Worm (Caenorhabditis elegans) whole organism, L4 larva: ENCODE results near the gene ceh-93.

Source experiments
- F10B5.3 ChIP-seq: sonication (generic microtip); optimal IDR thresholded peaks from 2 replicates; lab custom pipeline; 2016; ENCODE audit warnings: mild to moderate bottlenecking, missing genetic modification characterization, missing compliant biosample characterization
- F44E2.7 ChIP-seq: fragments of 200-800 bp; sonication (Bioruptor generic); IDR thresholded peaks from 2 replicates; pipeline ENCODE4 v2.1.2; 2022; ENCODE audit warnings: missing genetic modification characterization, missing compliant biosample characterization
- T20F7.1 ChIP-seq: fragments of 200-800 bp; sonication (Bioruptor generic); optimal IDR thresholded peaks from 2 replicates; lab custom pipeline; 2018; ENCODE audit warnings: mild to moderate bottlenecking, missing genetic modification characterization, missing compliant biosample characterization
- Y75B8A.6 ChIP-seq: fragments of 200-800 bp; sonication (Bioruptor generic); IDR thresholded peaks from 2 replicates; pipeline ENCODE4 v1.3.6; 2022; ENCODE audit warnings: missing genetic modification reagents, missing genetic modification characterization, missing compliant biosample characterization
- aha-1 ChIP-seq: fragments of 150-350 bp; peaks from one replicate; lab custom pipeline; 2014; ENCODE audit warnings: missing biosample characterization, missing genetic modification characterization
- aly-2 ChIP-seq: sonication (generic microtip); optimal IDR thresholded peaks from 2 replicates; lab custom pipeline; 2018; ENCODE audit warnings: missing biosample characterization, missing genetic modification characterization
- ama-1 ChIP-seq: fragments of 150-350 bp; optimal IDR thresholded peaks from 2 replicates; lab custom pipeline; 2014; ENCODE audit warnings: inconsistent platforms, mixed read lengths
- arid-1 ChIP-seq: fragments of 200-800 bp; sonication (Bioruptor generic); conservative IDR thresholded peaks from 2 replicates; pipeline ENCODE4 v1.3.6; 2022; ENCODE audit warnings: missing genetic modification reagents, missing genetic modification characterization, missing compliant biosample characterization
- ceh-32 ChIP-seq: sonication (generic microtip); optimal IDR thresholded peaks from 2 replicates; lab custom pipeline; 2016; ENCODE audit warnings: mild to moderate bottlenecking, missing genetic modification characterization, missing compliant biosample characterization; ENCODE audit not compliant: poor library complexity
- ceh-44 ChIP-seq: fragments of 200-800 bp; sonication (Bioruptor generic); IDR thresholded peaks from 2 replicates; pipeline ENCODE4 v1.3.6; 2022; ENCODE audit warnings: missing genetic modification reagents, missing genetic modification characterization, missing compliant biosample characterization
- ceh-82 ChIP-seq: sonication (generic microtip); optimal IDR thresholded peaks from 2 replicates; lab custom pipeline; 2017; ENCODE audit warnings: missing biosample characterization, missing genetic modification characterization
- ces-1 ChIP-seq: fragments of 150-350 bp; sonication (generic microtip); optimal IDR thresholded peaks from 4 replicates; lab custom pipeline; 2014; ENCODE audit warnings: missing biosample characterization, missing genetic modification reagents, missing genetic modification characterization
- ctbp-1 ChIP-seq: fragments of 200-800 bp; sonication (Bioruptor generic); IDR thresholded peaks from 2 replicates; pipeline ENCODE4 v1.3.6; 2022; ENCODE audit warnings: missing genetic modification reagents, missing genetic modification characterization, missing compliant biosample characterization
- daf-16 ChIP-seq, 3 experiments: sonication (generic microtip); optimal IDR thresholded peaks; 2 replicates each; lab custom pipeline; 2016 to 2017; ENCODE audit warnings: missing genetic modification characterization in 3 of 3, missing genetic modification reagents in 3 of 3, mild to moderate bottlenecking in 2 of 3, missing compliant biosample characterization in 2 of 3, missing biosample characterization in 1 of 3, moderate library complexity in 1 of 3
- daf-19 ChIP-seq: fragments of 200-800 bp; sonication (Bioruptor generic); conservative IDR thresholded peaks from 2 replicates; pipeline ENCODE4 v1.3.6; 2022; ENCODE audit warnings: missing genetic modification characterization, missing compliant biosample characterization
- dmd-6 ChIP-seq: fragments of 200-800 bp; sonication (Bioruptor generic); IDR thresholded peaks from 2 replicates; pipeline ENCODE4 v1.3.6; 2022; ENCODE audit warnings: missing genetic modification reagents, missing genetic modification characterization, missing compliant biosample characterization
- dmd-8 ChIP-seq: fragments of 200-800 bp; sonication (Bioruptor generic); IDR thresholded peaks from 2 replicates; pipeline ENCODE4 v1.3.6; 2022; ENCODE audit warnings: missing genetic modification characterization, missing compliant biosample characterization
- dmd-9 ChIP-seq: fragments of 200-800 bp; sonication (Bioruptor generic); IDR thresholded peaks from 2 replicates; pipeline ENCODE4 v1.3.6; 2022; ENCODE audit warnings: missing genetic modification reagents, missing genetic modification characterization, missing compliant biosample characterization
- duxl-1 ChIP-seq: sonication (generic microtip); optimal IDR thresholded peaks from 2 replicates; lab custom pipeline; 2016; ENCODE audit warnings: mild to moderate bottlenecking, missing genetic modification characterization, moderate library complexity, missing compliant biosample characterization; ENCODE audit not compliant: poor library complexity
- egl-27 ChIP-seq: sonication (generic microtip); optimal IDR thresholded peaks from 3 replicates; lab custom pipeline; 2017; ENCODE audit warnings: missing biosample characterization, missing genetic modification reagents, missing genetic modification characterization
- fkh-10 ChIP-seq: fragments of 150-350 bp; optimal IDR thresholded peaks from 2 replicates; lab custom pipeline; 2014; ENCODE audit warnings: missing biosample characterization, missing genetic modification reagents, missing genetic modification characterization
- fos-1 ChIP-seq: fragments of 150-350 bp; optimal IDR thresholded peaks from 2 replicates; lab custom pipeline; 2014; ENCODE audit warnings: missing biosample characterization, missing genetic modification characterization
- gei-8 ChIP-seq: fragments of 200-800 bp; sonication (Bioruptor generic); optimal IDR thresholded peaks from 2 replicates; lab custom pipeline; 2018; ENCODE audit warnings: mild to moderate bottlenecking, missing genetic modification characterization, missing compliant biosample characterization
- hif-1 ChIP-seq, 2 experiments: sonication (generic microtip); optimal IDR thresholded peaks; 2 replicates each; lab custom pipeline; 2016 to 2017; ENCODE audit warnings: missing compliant biosample characterization in 2 of 2, missing genetic modification characterization in 2 of 2, missing genetic modification reagents in 2 of 2, missing genotype in 2 of 2, mild to moderate bottlenecking in 1 of 2
- hmg-1.1 ChIP-seq: fragments of 200-800 bp; sonication (Bioruptor generic); IDR thresholded peaks from 2 replicates; pipeline ENCODE4 v1.3.6; 2022; ENCODE audit warnings: missing genetic modification reagents, missing genetic modification characterization, missing compliant biosample characterization
- lim-7 ChIP-seq: fragments of 200-800 bp; sonication (Bioruptor generic); IDR thresholded peaks from 2 replicates; pipeline ENCODE4 v1.3.6; 2022; ENCODE audit warnings: missing genetic modification characterization, missing compliant biosample characterization
- lin-1 ChIP-seq: fragments of 200-800 bp; sonication (Bioruptor generic); IDR thresholded peaks from 2 replicates; pipeline ENCODE4 v1.3.6; 2022; ENCODE audit warnings: missing genetic modification reagents, missing genetic modification characterization, missing compliant biosample characterization
- lin-13 ChIP-seq: fragments of 150-350 bp; optimal IDR thresholded peaks from 2 replicates; lab custom pipeline; 2014; ENCODE audit warnings: missing biosample characterization, missing genetic modification reagents, missing genetic modification characterization
- lin-15B ChIP-seq: fragments of 150-350 bp; sonication (generic microtip); optimal IDR thresholded peaks from 3 replicates; lab custom pipeline; 2014; ENCODE audit warnings: missing biosample characterization, missing genetic modification characterization
- lin-38 ChIP-seq: fragments of 200-800 bp; sonication (Bioruptor generic); IDR thresholded peaks from 2 replicates; pipeline ENCODE4 v1.3.6; 2022; ENCODE audit warnings: missing genetic modification reagents, missing genetic modification characterization, missing compliant biosample characterization
- lin-39 ChIP-seq: fragments of 150-350 bp; optimal IDR thresholded peaks from 2 replicates; lab custom pipeline; 2014; ENCODE audit warnings: missing biosample characterization, missing genetic modification reagents, missing genetic modification characterization
- lir-3 ChIP-seq: sonication (generic microtip); optimal IDR thresholded peaks from 2 replicates; lab custom pipeline; 2016; ENCODE audit warnings: mild to moderate bottlenecking, missing genetic modification characterization, missing compliant biosample characterization
- lsy-2 ChIP-seq, 2 experiments: fragments of 150-350 bp in 1 of 2; sonication (generic microtip) in 1 of 2; optimal IDR thresholded peaks; 2 replicates each; lab custom pipeline; 2014 to 2017; ENCODE audit warnings: missing biosample characterization in 2 of 2, missing genetic modification characterization in 2 of 2
- mxl-2 ChIP-seq: fragments of 200-800 bp; sonication (Bioruptor generic); conservative IDR thresholded peaks from 2 replicates; pipeline ENCODE4 v1.3.6; 2022; ENCODE audit warnings: missing genetic modification reagents, missing genetic modification characterization, missing compliant biosample characterization
- mxl-3 ChIP-seq: fragments of 200-800 bp; sonication (Bioruptor generic); optimal IDR thresholded peaks from 2 replicates; lab custom pipeline; 2018; ENCODE audit warnings: mild to moderate bottlenecking, missing genetic modification characterization, missing compliant biosample characterization
- nhr-102 ChIP-seq: sonication (generic microtip); optimal IDR thresholded peaks from 2 replicates; lab custom pipeline; 2016; ENCODE audit warnings: mild to moderate bottlenecking, missing genetic modification characterization, moderate library complexity, missing compliant biosample characterization
- nhr-48 ChIP-seq: sonication (generic microtip); optimal IDR thresholded peaks from 2 replicates; lab custom pipeline; 2016; ENCODE audit warnings: mild to moderate bottlenecking, missing genetic modification characterization, missing compliant biosample characterization
- nhr-6 ChIP-seq: fragments of 150-350 bp; optimal IDR thresholded peaks from 2 replicates; lab custom pipeline; 2014; ENCODE audit warnings: missing biosample characterization, missing genetic modification characterization
- nhr-77 ChIP-seq: fragments of 150-350 bp; optimal IDR thresholded peaks from 2 replicates; lab custom pipeline; 2014; ENCODE audit warnings: missing biosample characterization, missing genetic modification characterization
- set-16 ChIP-seq: fragments of 200-800 bp; sonication (Bioruptor generic); IDR thresholded peaks from 2 replicates; pipeline ENCODE4 v1.3.6; 2022; ENCODE audit warnings: missing genetic modification reagents, missing genetic modification characterization, missing compliant biosample characterization
- snpc-1.2 ChIP-seq: fragments of 200-800 bp; sonication (Bioruptor generic); IDR thresholded peaks from 2 replicates; pipeline ENCODE4 v1.3.6; 2022; ENCODE audit warnings: missing genetic modification reagents, missing genetic modification characterization, missing compliant biosample characterization
- snpc-4 ChIP-seq: fragments of 150-350 bp; optimal IDR thresholded peaks from 2 replicates; lab custom pipeline; 2014; ENCODE audit warnings: missing biosample characterization, missing genetic modification characterization
- spr-3 ChIP-seq: fragments of 200-800 bp; sonication (Bioruptor generic); optimal IDR thresholded peaks from 2 replicates; lab custom pipeline; 2018; ENCODE audit warnings: mild to moderate bottlenecking, missing genetic modification characterization, missing compliant biosample characterization
- tag-97 ChIP-seq: fragments of 200-800 bp; sonication (Bioruptor generic); IDR thresholded peaks from 2 replicates; pipeline ENCODE4 v1.3.6; 2022; ENCODE audit warnings: missing genetic modification characterization, missing compliant biosample characterization
- tra-1 ChIP-seq: fragments of 200-800 bp; sonication (Bioruptor generic); IDR thresholded peaks from 2 replicates; pipeline ENCODE4 v1.3.6; 2022; ENCODE audit warnings: missing genetic modification reagents, missing genetic modification characterization, missing compliant biosample characterization
- unc-130 ChIP-seq: sonication (generic microtip); optimal IDR thresholded peaks from 2 replicates; lab custom pipeline; 2016; ENCODE audit warnings: missing genetic modification reagents, missing genetic modification characterization, missing compliant biosample characterization
- unc-39 ChIP-seq: sonication (generic microtip); optimal IDR thresholded peaks from 2 replicates; lab custom pipeline; 2017; ENCODE audit warnings: missing biosample characterization, missing genetic modification characterization
- unc-62 ChIP-seq, 3 experiments: fragments of 150-350 bp in 1 of 3; sonication (generic microtip); optimal IDR thresholded peaks in 2 of 3; peaks in 1 of 3; 1 replicate in 1 of 3; 2 replicates in 2 of 3; lab custom pipeline; 2014 to 2017; ENCODE audit warnings: missing biosample characterization in 3 of 3, missing genetic modification characterization in 3 of 3, missing genetic modification reagents in 3 of 3, missing genotype in 1 of 3
- zfp-2 ChIP-seq: sonication (generic microtip); optimal IDR thresholded peaks from 2 replicates; lab custom pipeline; 2016; ENCODE audit warnings: mild to moderate bottlenecking, missing genetic modification characterization, missing compliant biosample characterization
- zfp-3 ChIP-seq: fragments of 200-800 bp; sonication (Bioruptor generic); conservative IDR thresholded peaks from 2 replicates; pipeline ENCODE4 v1.3.6; 2022; ENCODE audit warnings: missing genetic modification reagents, missing genetic modification characterization, missing compliant biosample characterization

The ceh-93 gene

ce11 chrX:353134-353669 is 35.4 kb downstream of the ceh-93 start, which contains the start of gene sor-3 (continued):
- TF ChIP-seq snpc-1.2 (GFP tag; lab: Robert Waterston, UW) (peak; percentile 87), unc-130 (GFP tag; lab: Kevin White, UChicago) (peak; percentile 54), egl-27 (tag; lab: Kevin White, UChicago) (no peak), dmd-8 (GFP tag; lab: Robert Waterston, UW) (peak; percentile 91), aha-1 (tag; lab: Kevin White, UChicago) (peak; percentile 93), lin-15B (tag; lab: Kevin White, UChicago) (no peak), dmd-9 (GFP tag; lab: Robert Waterston, UW) (peak; percentile 79; the same call in 1 of the 2 replicates), arid-1 (GFP tag; lab: Robert Waterston, UW) (peak; percentile 91), tag-97 (no peak), daf-16 (GFP tag; optimal IDR thresholded peaks at IDR 0.05; lab: Kevin White, UChicago) (peak; percentile 67 to 94), daf-16 (tag; optimal IDR thresholded peaks at IDR 0.05; lab: Kevin White, UChicago) (peak; percentile 43), hif-1 (tag; optimal IDR thresholded peaks at IDR 0.05; lab: Kevin White, UChicago) (peak in 1 of 2 experiments; percentile 74), nhr-77 (tag; lab: Kevin White, UChicago) (peak; percentile 82), zfp-2 (peak; percentile 58), hmg-1.1 (GFP tag; lab: Robert Waterston, UW) (peak; percentile 97), F10B5.3 (peak; percentile 70), fos-1 (no peak), daf-19 (GFP tag; lab: Robert Waterston, UW) (no peak), zfp-3 (peak; percentile 47; the same call in 1 of the 2 replicates), snpc-4 (tag; lab: Kevin White, UChicago) (no peak), ctbp-1 (GFP tag; lab: Robert Waterston, UW) (peak; percentile 83), nhr-102 (no peak), lin-13 (GFP tag; lab: Kevin White, UChicago) (peak; percentile 76), lin-38 (GFP tag; lab: Robert Waterston, UW) (peak; percentile 81; the same call in 1 of the 2 replicates), set-16 (no peak), Y75B8A.6 (GFP tag; lab: Robert Waterston, UW) (peak; percentile 70), nhr-48 (peak; percentile 65), lim-7 (GFP tag; lab: Robert Waterston, UW) (peak; percentile 92), duxl-1 (tag; lab: Kevin White, UChicago) (peak; percentile 85), spr-3 (GFP tag; lab: Kevin White, UChicago) (peak; percentile 31), lin-39 (tag; lab: Kevin White, UChicago) (no peak), ceh-82 (tag; lab: Kevin White, UChicago) (no peak), ama-1 (lab: Kevin White, UChicago) (no peak), mxl-2 (peak; percentile 76), lir-3 (peak; percentile 86), aly-2 (tag; lab: Kevin White, UChicago) (no peak), ceh-32 (tag; lab: Kevin White, UChicago) (peak; percentile 62), tra-1 (GFP tag; lab: Robert Waterston, UW) (peak; percentile 81), dmd-6 (GFP tag; lab: Robert Waterston, UW) (peak; percentile 77), lin-1 (GFP tag; lab: Robert Waterston, UW) (peak; percentile 90), fkh-10 (GFP tag; lab: Kevin White, UChicago) (peak; percentile 82), nhr-6 (peak; percentile 82), ceh-44 (peak; percentile 80), gei-8 (GFP tag; lab: Kevin White, UChicago) (peak; percentile 24), mxl-3 (GFP tag; lab: Kevin White, UChicago) (peak; percentile 44), F44E2.7 (no peak), unc-62 (GFP tag; optimal IDR thresholded peaks at IDR 0.05 in 1 of 2; lab: Kevin White, UChicago) (no peak), unc-62 (tag; optimal IDR thresholded peaks at IDR 0.05; lab: Kevin White, UChicago) (no peak), unc-39 (tag; lab: Kevin White, UChicago) (no peak), ces-1 (GFP tag; lab: Kevin White, UChicago) (peak; percentile 43), lsy-2 (tag; optimal IDR thresholded peaks at IDR 0.05; lab: Kevin White, UChicago) (peak; percentile 43 to 87), T20F7.1 (GFP tag; lab: Kevin White, UChicago) (peak; percentile 89)
